Worm (Caenorhabditis elegans): ENCODE results near the gene pitr-6.

DNA sequence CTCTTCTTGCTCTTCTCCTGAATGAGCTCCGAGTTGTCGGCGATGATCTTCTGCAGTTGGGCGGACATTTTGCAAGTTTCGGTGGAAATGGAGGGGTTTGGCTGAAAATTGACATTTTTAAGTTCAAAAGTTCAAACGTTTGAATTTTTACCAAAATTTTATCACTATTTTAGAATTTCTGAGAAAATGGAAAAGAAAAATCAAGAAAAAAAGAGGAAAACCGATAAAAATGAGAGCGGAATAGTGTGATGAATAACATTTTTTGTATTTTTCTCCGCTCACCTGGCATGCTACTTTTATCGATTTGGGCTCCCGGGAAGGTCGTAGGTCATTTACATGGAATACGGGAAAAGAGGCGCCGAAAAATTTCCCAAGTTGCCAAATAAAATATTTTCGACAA is 39.9 kb downstream of the pitr-6 start, which contains the start of gene F15A4.10:
- no peak for TF ChIP-seq fos-1 (tag; optimal IDR thresholded peaks at IDR 0.05)
- TF ChIP-seq pqm-1 (tag; optimal IDR thresholded peaks at IDR 0.05): no peak
- no peak for TF ChIP-seq mdl-1 (tag; optimal IDR thresholded peaks at IDR 0.05)
- no peak for TF ChIP-seq tra-1 (GFP tag; IDR thresholded peaks at IDR 0.05)

Measured in whole organism, L4 larva.